Fruit fly (Drosophila melanogaster) S2 (cell line): ENCODE measurements around the gene SP555.

Source experiments
- CG8478 ChIP-seq: fragments of >200 bp; optimal IDR thresholded peaks from 2 replicates; lab custom pipeline; 2018
- CTCF ChIP-seq, 2 experiments: fragments of >200 bp; optimal IDR thresholded peaks; 2 replicates each; lab custom pipeline; 2018

DNA sequence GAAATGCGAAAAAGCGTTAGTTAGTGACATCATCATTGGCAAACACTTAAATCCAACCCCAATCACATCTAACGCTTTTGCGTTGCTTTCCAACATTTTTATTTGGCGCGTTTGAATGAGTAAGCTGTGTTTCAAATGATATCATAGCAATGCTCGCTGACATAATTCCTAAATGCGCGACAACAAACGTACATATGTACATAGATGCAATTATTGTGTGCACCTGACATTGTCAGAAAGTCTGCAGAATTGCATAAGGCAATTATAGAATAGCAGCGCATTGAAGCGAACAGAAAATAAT is 39.3 kb upstream of the SP555 start:
- TF ChIP-seq CG8478 (lab: Kevin White, UChicago) (no peak), CTCF (optimal IDR thresholded peaks at IDR 0.05; lab: Kevin White, UChicago) (no peak)
